Fruit fly (Drosophila melanogaster): ENCODE results near the gene g.

DNA sequence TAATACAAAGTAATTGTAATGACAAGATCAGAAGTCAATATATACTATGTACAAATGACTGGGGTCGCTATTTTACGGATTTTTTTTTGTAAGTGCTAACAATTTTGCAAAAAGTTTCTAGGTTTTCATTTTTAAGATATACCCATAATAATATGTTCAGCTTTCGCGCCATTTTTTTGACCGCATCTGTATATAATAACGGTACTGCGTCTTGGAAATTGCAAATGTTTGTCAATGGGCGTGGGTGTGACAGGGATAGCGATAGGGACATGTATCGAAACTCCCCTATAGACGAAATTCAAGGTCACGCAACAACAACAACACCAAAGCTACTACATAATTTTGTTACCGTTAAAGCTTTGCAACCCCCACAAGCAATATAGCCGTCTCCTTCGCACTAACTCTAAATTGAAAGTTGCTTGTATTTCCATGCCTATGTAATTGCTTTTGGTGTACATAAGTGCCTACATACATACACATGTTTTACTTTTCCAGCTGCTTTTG, 16.5 kb upstream of the g start:
- no peak for TF ChIP-seq usp (GFP tag; optimal IDR thresholded peaks at IDR 0.05)
- TF ChIP-seq pan (optimal IDR thresholded peaks at IDR 0.05): no peak
- no peak for TF ChIP-seq psq (optimal IDR thresholded peaks at IDR 0.05)
- no peak for TF ChIP-seq CG8478 (optimal IDR thresholded peaks at IDR 0.05)
- TF ChIP-seq EcR (GFP tag; optimal IDR thresholded peaks at IDR 0.05): no peak
- no peak for TF ChIP-seq Dll (optimal IDR thresholded peaks at IDR 0.05)
